Fruit fly (Drosophila melanogaster) whole organism, embryonic: Measurements from ENCODE around the gene CG46465.
A peak's percentile ranks its signal among the peaks of the same experiment; 100 is the strongest.

ENCODE experiments used
- CG10959 ChIP-seq: fragments of 200-800 bp; sonication (Bioruptor generic); IDR thresholded peaks from 2 replicates; pipeline ENCODE4 v1.3.6; 2022; ENCODE audit warnings: missing biosample characterization, missing genetic modification characterization
- CG13287 ChIP-seq: fragments of 200-800 bp; sonication (Bioruptor generic); IDR thresholded peaks from 2 replicates; pipeline ENCODE4 v1.3.6; 2022; ENCODE audit warnings: missing biosample characterization, missing genetic modification characterization; ENCODE audit not compliant: partially characterized antibody
- CG14860 ChIP-seq: fragments of 200-800 bp; sonication (Bioruptor generic); IDR thresholded peaks from 3 replicates; pipeline ENCODE4 v1.3.6; 2022; ENCODE audit warnings: missing biosample characterization, missing genetic modification characterization; ENCODE audit not compliant: partially characterized antibody
- CG17385 ChIP-seq: fragments of 200-800 bp; sonication (Bioruptor generic); optimal IDR thresholded peaks from 3 replicates; lab custom pipeline; 2018; ENCODE audit warnings: missing biosample characterization, mild to moderate bottlenecking, missing genetic modification characterization
- CG18011 ChIP-seq: fragments of 200-800 bp; sonication (Bioruptor generic); optimal IDR thresholded peaks from 2 replicates; lab custom pipeline; 2017; ENCODE audit warnings: missing biosample characterization, missing genetic modification characterization, mild to moderate bottlenecking, moderate library complexity, missing genotype
- CG2129 ChIP-seq: fragments of 200-800 bp; sonication (Bioruptor generic); IDR thresholded peaks from 2 replicates; pipeline ENCODE4 v1.3.6; 2022; ENCODE audit warnings: missing biosample characterization, missing genetic modification characterization; ENCODE audit not compliant: partially characterized antibody
- CG2875 ChIP-seq: fragments of 200-800 bp; sonication (Bioruptor generic); optimal IDR thresholded peaks from 2 replicates; lab custom pipeline; 2017; ENCODE audit warnings: missing biosample characterization, mild to moderate bottlenecking, missing genetic modification characterization, missing genetic modification reagents
- CG30020 ChIP-seq: fragments of 200-800 bp; optimal IDR thresholded peaks from 2 replicates; lab custom pipeline; 2019; ENCODE audit warnings: missing biosample characterization, mild to moderate bottlenecking, missing genetic modification characterization, moderate library complexity
- CG30403 ChIP-seq: fragments of 200-800 bp; sonication (Bioruptor generic); optimal IDR thresholded peaks from 3 replicates; lab custom pipeline; 2016; ENCODE audit warnings: missing biosample characterization, missing genetic modification characterization
- CG30431 ChIP-seq: fragments of 200-800 bp; sonication (Bioruptor generic); optimal IDR thresholded peaks from 2 replicates; lab custom pipeline; 2017; ENCODE audit warnings: missing biosample characterization, missing genetic modification characterization
- CG33557 ChIP-seq: fragments of 200-800 bp; sonication (Bioruptor generic); optimal IDR thresholded peaks from 2 replicates; lab custom pipeline; 2019; ENCODE audit warnings: missing biosample characterization, mild to moderate bottlenecking, missing genetic modification characterization, moderate library complexity
- CG6272 ChIP-seq: fragments of 200-800 bp; sonication (Bioruptor generic); IDR thresholded peaks from 2 replicates; pipeline ENCODE4 v1.3.6; 2022; ENCODE audit warnings: missing biosample characterization, missing genetic modification characterization
- CG6854 ChIP-seq: fragments of 200-800 bp; sonication (Bioruptor generic); optimal IDR thresholded peaks from 3 replicates; lab custom pipeline; 2017; ENCODE audit warnings: missing biosample characterization, mild to moderate bottlenecking, missing genetic modification characterization
- CG7556 ChIP-seq: fragments of 200-800 bp; sonication (Bioruptor generic); optimal IDR thresholded peaks from 2 replicates; lab custom pipeline; 2017; ENCODE audit warnings: missing biosample characterization, mild to moderate bottlenecking, missing genetic modification characterization
- CG9797 ChIP-seq: fragments of 200-800 bp; sonication (Bioruptor generic); optimal IDR thresholded peaks from 3 replicates; lab custom pipeline; 2018; ENCODE audit warnings: missing biosample characterization, mild to moderate bottlenecking, missing genetic modification characterization
- Hsf ChIP-seq: fragments of 200-800 bp; sonication (Bioruptor generic); optimal IDR thresholded peaks from 3 replicates; lab custom pipeline; 2016; ENCODE audit warnings: missing biosample characterization, missing genetic modification characterization
- Kr ChIP-seq: fragments of 200-800 bp; sonication (Bioruptor generic); optimal IDR thresholded peaks from 2 replicates; lab custom pipeline; 2017; ENCODE audit warnings: missing biosample characterization, mild to moderate bottlenecking, missing genetic modification characterization
- Med ChIP-seq: fragments of 200-800 bp; sonication (Bioruptor generic); peaks from one replicate; lab custom pipeline; 2016; ENCODE audit warnings: missing biosample characterization, missing genetic modification characterization, mild to moderate bottlenecking, inconsistent platforms, moderate library complexity
- Ptx1 ChIP-seq: fragments of 200-800 bp; sonication (Bioruptor generic); IDR thresholded peaks from 2 replicates; pipeline ENCODE4 v1.3.6; 2022; ENCODE audit warnings: missing biosample characterization, missing genetic modification characterization
- Side ChIP-seq: fragments of 200-800 bp; sonication (Bioruptor generic); optimal IDR thresholded peaks from 2 replicates; lab custom pipeline; 2016; ENCODE audit warnings: missing biosample characterization, missing genetic modification characterization
- Sox102F ChIP-seq: fragments of 200-800 bp; sonication (Bioruptor generic); optimal IDR thresholded peaks from 2 replicates; lab custom pipeline; 2018; ENCODE audit warnings: missing biosample characterization, mild to moderate bottlenecking, missing genetic modification characterization, moderate library complexity
- Sry-β ChIP-seq: fragments of 200-800 bp; sonication (Bioruptor generic); optimal IDR thresholded peaks from 2 replicates; lab custom pipeline; 2018; ENCODE audit warnings: missing biosample characterization, mild to moderate bottlenecking, missing genetic modification characterization, moderate library complexity
- aop ChIP-seq: fragments of 200-800 bp; sonication (Bioruptor generic); IDR thresholded peaks from 2 replicates; pipeline ENCODE4 v1.3.6; 2022; ENCODE audit warnings: missing biosample characterization, missing genetic modification characterization
- ara ChIP-seq: fragments of 200-800 bp; sonication (Bioruptor generic); IDR thresholded peaks from 2 replicates; pipeline ENCODE4 v1.3.6; 2022; ENCODE audit warnings: missing biosample characterization, missing genetic modification characterization
- cg ChIP-seq: fragments of 200-800 bp; sonication (Bioruptor generic); optimal IDR thresholded peaks from 3 replicates; lab custom pipeline; 2019; ENCODE audit warnings: missing biosample characterization, mild to moderate bottlenecking, missing genetic modification characterization, moderate library complexity
- chif ChIP-seq, 2 experiments: fragments of 200-800 bp; sonication (Bioruptor generic); optimal IDR thresholded peaks; 3 replicates each; lab custom pipeline; 2016; ENCODE audit warnings: missing biosample characterization in 2 of 2, missing genetic modification characterization in 2 of 2
- corto ChIP-seq: fragments of 200-800 bp; sonication (Bioruptor generic); optimal IDR thresholded peaks from 2 replicates; lab custom pipeline; 2016; ENCODE audit warnings: missing biosample characterization, mild to moderate bottlenecking, missing genetic modification characterization, moderate library complexity
- crol ChIP-seq: fragments of 200-800 bp; sonication (Bioruptor generic); IDR thresholded peaks from 2 replicates; pipeline ENCODE4 v1.3.6; 2022; ENCODE audit warnings: missing biosample characterization, missing genetic modification characterization
- dmrt11E ChIP-seq: fragments of 200-800 bp; sonication (Bioruptor generic); optimal IDR thresholded peaks from 3 replicates; lab custom pipeline; 2018; ENCODE audit warnings: missing biosample characterization, mild to moderate bottlenecking, missing genetic modification characterization, moderate library complexity
- eyg ChIP-seq: fragments of 200-800 bp; sonication (Bioruptor generic); optimal IDR thresholded peaks from 3 replicates; lab custom pipeline; 2016; ENCODE audit warnings: missing biosample characterization, missing genetic modification characterization
- fd64A ChIP-seq: fragments of 200-800 bp; sonication (Bioruptor generic); optimal IDR thresholded peaks from 3 replicates; lab custom pipeline; 2018; ENCODE audit warnings: missing biosample characterization, mild to moderate bottlenecking, missing genetic modification characterization
- fru ChIP-seq: fragments of >200 bp; optimal IDR thresholded peaks from 2 replicates; lab custom pipeline; 2017
- grn ChIP-seq: fragments of 200-800 bp; sonication (Bioruptor generic); optimal IDR thresholded peaks from 3 replicates; lab custom pipeline; 2017; ENCODE audit warnings: missing biosample characterization, missing genetic modification characterization
- jumu ChIP-seq: fragments of 200-800 bp; sonication (Bioruptor generic); optimal IDR thresholded peaks from 3 replicates; lab custom pipeline; 2016; ENCODE audit warnings: missing biosample characterization, missing genetic modification characterization
- kah ChIP-seq: fragments of 200-800 bp; sonication (Bioruptor generic); optimal IDR thresholded peaks from 2 replicates; lab custom pipeline; 2018; ENCODE audit warnings: missing biosample characterization, mild to moderate bottlenecking, missing genetic modification characterization
- kni ChIP-seq: fragments of 200-800 bp; sonication (Bioruptor generic); optimal IDR thresholded peaks from 3 replicates; lab custom pipeline; 2017; ENCODE audit warnings: mild to moderate bottlenecking, missing biosample characterization, missing genetic modification reagents, missing genetic modification characterization
- lola ChIP-seq, 3 experiments: fragments of >200 bp in 2 of 3; fragments of 200-800 bp in 1 of 3; sonication (Bioruptor generic) in 1 of 3; optimal IDR thresholded peaks; 2 replicates each; lab custom pipeline; 2017 to 2019; ENCODE audit warnings: missing biosample characterization in 3 of 3, missing genetic modification characterization in 3 of 3, mild to moderate bottlenecking in 1 of 3, moderate library complexity in 1 of 3
- maf-S ChIP-seq: fragments of 200-800 bp; sonication (Bioruptor generic); optimal IDR thresholded peaks from 2 replicates; lab custom pipeline; 2016; ENCODE audit warnings: missing biosample characterization, missing genetic modification characterization
- onecut ChIP-seq: fragments of 200-800 bp; sonication (Bioruptor generic); IDR thresholded peaks from 2 replicates; pipeline ENCODE4 v1.3.6; 2022; ENCODE audit warnings: missing biosample characterization, missing genetic modification characterization
- org-1 ChIP-seq: fragments of 200-800 bp; sonication (Bioruptor generic); optimal IDR thresholded peaks from 2 replicates; lab custom pipeline; 2017; ENCODE audit warnings: missing biosample characterization, missing genetic modification characterization
- prd ChIP-seq, 3 experiments: fragments of >200 bp in 2 of 3; fragments of 200-800 bp in 1 of 3; sonication (Bioruptor generic) in 1 of 3; optimal IDR thresholded peaks in 2 of 3; IDR thresholded peaks in 1 of 3; 2 replicates in 2 of 3; 3 replicates in 1 of 3; pipeline versions ENCODE4 v1.3.6 to Lab custom; 2017 to 2022; ENCODE audit warnings: missing biosample characterization in 1 of 3, missing genetic modification characterization in 1 of 3
- pros ChIP-seq: fragments of 200-800 bp; sonication (Bioruptor generic); optimal IDR thresholded peaks from 3 replicates; lab custom pipeline; 2019; ENCODE audit warnings: missing biosample characterization, mild to moderate bottlenecking, missing genetic modification characterization, moderate library complexity
- psq ChIP-seq: fragments of 200-800 bp; sonication (Bioruptor generic); optimal IDR thresholded peaks from 2 replicates; lab custom pipeline; 2017; ENCODE audit warnings: missing biosample characterization, missing genetic modification characterization
- pum ChIP-seq: fragments of 200-800 bp; sonication (Bioruptor generic); optimal IDR thresholded peaks from 2 replicates; lab custom pipeline; 2016; ENCODE audit warnings: missing biosample characterization, missing genetic modification characterization
- rib ChIP-seq: fragments of 200-800 bp; sonication (Bioruptor generic); IDR thresholded peaks from 2 replicates; pipeline ENCODE4 v1.3.6; 2022; ENCODE audit warnings: missing biosample characterization, missing genetic modification characterization
- sens ChIP-seq: fragments of 200-800 bp; sonication (Bioruptor generic); peaks from one replicate; lab custom pipeline; 2016; ENCODE audit warnings: missing biosample characterization, missing genetic modification characterization
- tap ChIP-seq: fragments of 200-800 bp; optimal IDR thresholded peaks from 3 replicates; lab custom pipeline; 2019; ENCODE audit warnings: missing biosample characterization, mild to moderate bottlenecking, missing genetic modification characterization, moderate library complexity
- vvl ChIP-seq: fragments of 200-800 bp; sonication (Bioruptor generic); IDR thresholded peaks from 2 replicates; pipeline ENCODE4 v1.3.6; 2022; ENCODE audit warnings: missing biosample characterization, missing genetic modification characterization
- zfh1 ChIP-seq: fragments of 200-800 bp; sonication (Bioruptor generic); IDR thresholded peaks from 3 replicates; pipeline ENCODE4 v1.3.6; 2022; ENCODE audit warnings: missing biosample characterization, missing genetic modification characterization

CG46465 gene

dm6 chr2L:18981484-18981883 is 10.8 kb upstream of the CG46465 start (continued):
- no peak for TF ChIP-seq prd (optimal IDR thresholded peaks at IDR 0.05; lab: Kevin White, UChicago)
- no peak for TF ChIP-seq prd (GFP tag; IDR thresholded peaks at IDR 0.05; lab: Robert Waterston, UW)
- no peak for TF ChIP-seq kah (GFP tag; lab: Kevin White, UChicago)
- TF ChIP-seq lola (GFP tag; optimal IDR thresholded peaks at IDR 0.05; lab: Kevin White, UChicago) = no peak
- TF ChIP-seq CG2875 (GFP tag; lab: Kevin White, UChicago) = peak; percentile 3
- no peak for TF ChIP-seq CG30020
- TF ChIP-seq CG6272 (GFP tag; lab: Robert Waterston, UW) = no peak
- TF ChIP-seq Sox102F (GFP tag; lab: Kevin White, UChicago) = peak; percentile 0
- TF ChIP-seq Kr (GFP tag; lab: Kevin White, UChicago) = peak; percentile 42
- TF ChIP-seq eyg (GFP tag; lab: Kevin White, UChicago) = no peak
- no peak for TF ChIP-seq CG30403 (GFP tag; lab: Kevin White, UChicago)
- TF ChIP-seq jumu (GFP tag; lab: Kevin White, UChicago) = no peak
- TF ChIP-seq cg (GFP tag; lab: Kevin White, UChicago) = no peak
- peak; percentile 50 for TF ChIP-seq fd64A (GFP tag; lab: Kevin White, UChicago)
- TF ChIP-seq sens = peak; percentile 56
- peak; percentile 7; the same call in 1 of the 2 replicates for TF ChIP-seq onecut (GFP tag; lab: Robert Waterston, UW)
- TF ChIP-seq CG14860 (GFP tag; lab: Robert Waterston, UW) = no peak
- no peak for TF ChIP-seq CG6854 (GFP tag; lab: Kevin White, UChicago)
- no peak for TF ChIP-seq Med (GFP tag; lab: Kevin White, UChicago)
- TF ChIP-seq maf-S (GFP tag; lab: Kevin White, UChicago) = no peak
- TF ChIP-seq ara (GFP tag; lab: Robert Waterston, UW) = no peak
- no peak for TF ChIP-seq pum
- TF ChIP-seq rib (GFP tag; lab: Robert Waterston, UW) = no peak
- TF ChIP-seq kni (GFP tag; lab: Kevin White, UChicago) = peak; percentile 70
- no peak for TF ChIP-seq CG9797 (GFP tag; lab: Kevin White, UChicago)
- peak; percentile 16 for TF ChIP-seq Sry-β
- peak; percentile 5 for TF ChIP-seq tap (tag; lab: Kevin White, UChicago)
- peak; percentile 6 for TF ChIP-seq CG17385 (GFP tag; lab: Kevin White, UChicago)
- no peak for TF ChIP-seq CG30431 (GFP tag; lab: Kevin White, UChicago)
- no peak for TF ChIP-seq aop (GFP tag; lab: Robert Waterston, UW)

- TF ChIP-seq org-1 (GFP tag; lab: Kevin White, UChicago) (no peak), vvl (GFP tag; lab: Robert Waterston, UW) (peak; percentile 60; the same call in 1 of the 2 replicates), crol (GFP tag; lab: Robert Waterston, UW) (0 out of 2 replicates have a peak, but pooled peaks have one; percentile 9), dmrt11E (tag; lab: Kevin White, UChicago) (peak; percentile 57), zfh1 (GFP tag; lab: Robert Waterston, UW) (peak; percentile 64; the same call in 2 of the 3 replicates), CG10959 (no peak), Side (GFP tag; lab: Kevin White, UChicago) (no peak), CG18011 (GFP tag; lab: Kevin White, UChicago) (no peak), grn (GFP tag; lab: Kevin White, UChicago) (no peak), pros (GFP tag; lab: Kevin White, UChicago) (peak; percentile 23), psq (GFP tag; lab: Kevin White, UChicago) (no peak), CG33557 (peak; percentile 0), CG13287 (GFP tag; lab: Robert Waterston, UW) (no peak), corto (GFP tag; lab: Kevin White, UChicago) (no peak), chif (GFP tag; optimal IDR thresholded peaks at IDR 0.05; lab: Kevin White, UChicago) (no peak), CG2129 (GFP tag; lab: Robert Waterston, UW) (no peak), Hsf (GFP tag; lab: Kevin White, UChicago) (no peak), Ptx1 (GFP tag; lab: Robert Waterston, UW) (0 out of 2 replicates have a peak, but pooled peaks have one; percentile 8), Sox102F (GFP tag; lab: Kevin White, UChicago) (peak; percentile 69), fru (no peak), CG7556 (GFP tag; lab: Kevin White, UChicago) (peak; percentile 19)
These were observed 10.2 kb upstream of the CG46465 start for dm6 chr2L:18981947-18982579.
